Worm (Caenorhabditis elegans) whole organism, mixed stage, embryonic: ENCODE results near the gene clec-39.

Experiments
- M03D4.4 ChIP-seq: sonication (generic microtip); optimal IDR thresholded peaks from 2 replicates; lab custom pipeline; 2017; ENCODE audit warnings: mild to moderate bottlenecking, missing genetic modification characterization, missing compliant biosample characterization
- bed-3 ChIP-seq: fragments of 200-800 bp; sonication (Bioruptor generic); optimal IDR thresholded peaks from 3 replicates; lab custom pipeline; 2018; ENCODE audit warnings: mild to moderate bottlenecking, missing genetic modification characterization, moderate library complexity, missing compliant biosample characterization
- blmp-1 ChIP-seq: fragments of 150-350 bp; optimal IDR thresholded peaks from 2 replicates; lab custom pipeline; 2014; ENCODE audit warnings: missing biosample characterization, missing genetic modification characterization
- ceh-39 ChIP-seq: fragments of 150-350 bp; optimal IDR thresholded peaks from 2 replicates; lab custom pipeline; 2014; ENCODE audit warnings: missing biosample characterization, missing genetic modification characterization
- ceh-43 ChIP-seq: fragments of 200-800 bp; sonication (Bioruptor generic); optimal IDR thresholded peaks from 2 replicates; lab custom pipeline; 2018; ENCODE audit warnings: mild to moderate bottlenecking, missing genetic modification characterization, moderate library complexity, missing compliant biosample characterization
- ceh-83 ChIP-seq: fragments of 200-800 bp; sonication (Bioruptor generic); optimal IDR thresholded peaks from 2 replicates; lab custom pipeline; 2018; ENCODE audit warnings: mild to moderate bottlenecking, missing genetic modification characterization, missing compliant biosample characterization
- ces-1 ChIP-seq: fragments of 150-350 bp; optimal IDR thresholded peaks from 2 replicates; lab custom pipeline; 2014; ENCODE audit warnings: missing biosample characterization, missing genetic modification reagents, missing genetic modification characterization
- cnd-1 ChIP-seq: fragments of 200-800 bp; sonication (Bioruptor generic); optimal IDR thresholded peaks from 2 replicates; lab custom pipeline; 2018; ENCODE audit warnings: mild to moderate bottlenecking, missing genetic modification characterization, missing compliant biosample characterization
- drap-1 ChIP-seq: fragments of 200-800 bp; sonication (Bioruptor generic); optimal IDR thresholded peaks from 3 replicates; lab custom pipeline; 2018; ENCODE audit warnings: mild to moderate bottlenecking, missing genetic modification characterization, missing compliant biosample characterization
- elt-1 ChIP-seq: sonication (generic microtip); optimal IDR thresholded peaks from 2 replicates; lab custom pipeline; 2017; ENCODE audit warnings: missing genetic modification characterization, mild to moderate bottlenecking, missing compliant biosample characterization, antibody characterized with exemption, moderate library complexity, borderline replicate concordance; ENCODE audit not compliant: insufficient read depth
- elt-3 ChIP-seq: fragments of 150-350 bp; optimal IDR thresholded peaks from 2 replicates; lab custom pipeline; 2014; ENCODE audit warnings: missing biosample characterization, missing genetic modification characterization
- flh-1 ChIP-seq: fragments of 200-800 bp; sonication (Bioruptor generic); optimal IDR thresholded peaks from 2 replicates; lab custom pipeline; 2018; ENCODE audit warnings: mild to moderate bottlenecking, missing genetic modification characterization, moderate library complexity, missing compliant biosample characterization
- ham-2 ChIP-seq: fragments of 200-800 bp; sonication (Bioruptor generic); optimal IDR thresholded peaks from 2 replicates; lab custom pipeline; 2018; ENCODE audit warnings: mild to moderate bottlenecking, missing genetic modification characterization, missing compliant biosample characterization
- lin-13 ChIP-seq: fragments of 150-350 bp; optimal IDR thresholded peaks from 2 replicates; lab custom pipeline; 2014; ENCODE audit warnings: missing biosample characterization, missing genetic modification characterization
- lin-32 ChIP-seq: fragments of 200-800 bp; sonication (Bioruptor generic); optimal IDR thresholded peaks from 2 replicates; lab custom pipeline; 2018; ENCODE audit warnings: mild to moderate bottlenecking, missing genetic modification characterization, missing compliant biosample characterization
- lsy-2 ChIP-seq: fragments of 150-350 bp; optimal IDR thresholded peaks from 2 replicates; lab custom pipeline; 2014; ENCODE audit warnings: missing biosample characterization, missing genetic modification characterization
- mab-5 ChIP-seq: fragments of 150-350 bp; optimal IDR thresholded peaks from 2 replicates; lab custom pipeline; 2014; ENCODE audit warnings: missing biosample characterization, missing genetic modification characterization
- mep-1 ChIP-seq: fragments of 150-350 bp; optimal IDR thresholded peaks from 2 replicates; lab custom pipeline; 2017; ENCODE audit warnings: missing biosample characterization, missing genetic modification reagents, missing genetic modification characterization, inconsistent platforms
- mls-2 ChIP-seq: sonication (generic microtip); optimal IDR thresholded peaks from 2 replicates; lab custom pipeline; 2016; ENCODE audit warnings: mild to moderate bottlenecking, missing genetic modification characterization, moderate library complexity, missing compliant biosample characterization
- nhr-12 ChIP-seq: fragments of 150-350 bp; optimal IDR thresholded peaks from 2 replicates; lab custom pipeline; 2014; ENCODE audit warnings: missing biosample characterization, missing genetic modification characterization
- nhr-2 ChIP-seq: fragments of 150-350 bp; optimal IDR thresholded peaks from 2 replicates; lab custom pipeline; 2014; ENCODE audit warnings: missing biosample characterization, missing genetic modification characterization
- nhr-237 ChIP-seq: fragments of 150-350 bp; optimal IDR thresholded peaks from 2 replicates; lab custom pipeline; 2014; ENCODE audit warnings: missing biosample characterization, missing genetic modification characterization
- nhr-28 ChIP-seq: fragments of 150-350 bp; optimal IDR thresholded peaks from 2 replicates; lab custom pipeline; 2014; ENCODE audit warnings: missing biosample characterization, missing genetic modification characterization
- sem-2 ChIP-seq: fragments of 200-800 bp; sonication (Bioruptor generic); optimal IDR thresholded peaks from 2 replicates; lab custom pipeline; 2018; ENCODE audit warnings: mild to moderate bottlenecking, missing genetic modification characterization, missing compliant biosample characterization
- sptf-1 ChIP-seq: sonication (generic microtip); optimal IDR thresholded peaks from 2 replicates; lab custom pipeline; 2017; ENCODE audit warnings: mild to moderate bottlenecking, missing genetic modification characterization, moderate library complexity, missing compliant biosample characterization
- tbx-8 ChIP-seq: fragments of 200-800 bp; sonication (Bioruptor generic); optimal IDR thresholded peaks from 2 replicates; lab custom pipeline; 2018; ENCODE audit warnings: mild to moderate bottlenecking, missing genetic modification characterization, moderate library complexity, missing compliant biosample characterization
- unc-120 ChIP-seq: sonication (generic microtip); optimal IDR thresholded peaks from 2 replicates; lab custom pipeline; 2017; ENCODE audit warnings: missing genetic modification characterization, missing compliant biosample characterization; ENCODE audit not compliant: poor library complexity, severe bottlenecking
- unc-39 ChIP-seq: fragments of 150-350 bp; optimal IDR thresholded peaks from 2 replicates; lab custom pipeline; 2014; ENCODE audit warnings: missing biosample characterization, missing genetic modification characterization
- unc-62 ChIP-seq: fragments of 150-350 bp; optimal IDR thresholded peaks from 2 replicates; lab custom pipeline; 2014; ENCODE audit warnings: missing biosample characterization, missing genetic modification reagents, missing genetic modification characterization
- zip-8 ChIP-seq: fragments of 150-350 bp; optimal IDR thresholded peaks from 2 replicates; lab custom pipeline; 2014; ENCODE audit warnings: missing biosample characterization, missing genetic modification characterization
- ztf-11 ChIP-seq: fragments of 150-350 bp; optimal IDR thresholded peaks from 2 replicates; lab custom pipeline; 2014; ENCODE audit warnings: missing biosample characterization, missing genetic modification characterization

The clec-39 gene

ce11 chrV:16759937-16760336, 20.9 kb downstream of the clec-39 start:
- no peak for TF ChIP-seq sem-2
- no peak for TF ChIP-seq unc-62 (GFP tag; lab: Kevin White, UChicago)
- TF ChIP-seq elt-3 (tag; lab: Kevin White, UChicago): no peak
- no peak for TF ChIP-seq bed-3
- no peak for TF ChIP-seq ham-2 (GFP tag; lab: Kevin White, UChicago)
- TF ChIP-seq ces-1 (GFP tag; lab: Kevin White, UChicago): no peak
- TF ChIP-seq unc-39 (tag; lab: Kevin White, UChicago): no peak
- TF ChIP-seq mab-5: no peak
- no peak for TF ChIP-seq lin-13
- TF ChIP-seq sptf-1 (tag; lab: Kevin White, UChicago): no peak
- TF ChIP-seq ztf-11 (tag; lab: Kevin White, UChicago): no peak
- no peak for TF ChIP-seq flh-1 (GFP tag; lab: Kevin White, UChicago)
- TF ChIP-seq ceh-39 (tag; lab: Kevin White, UChicago): no peak
- TF ChIP-seq nhr-12: no peak

DNA sequence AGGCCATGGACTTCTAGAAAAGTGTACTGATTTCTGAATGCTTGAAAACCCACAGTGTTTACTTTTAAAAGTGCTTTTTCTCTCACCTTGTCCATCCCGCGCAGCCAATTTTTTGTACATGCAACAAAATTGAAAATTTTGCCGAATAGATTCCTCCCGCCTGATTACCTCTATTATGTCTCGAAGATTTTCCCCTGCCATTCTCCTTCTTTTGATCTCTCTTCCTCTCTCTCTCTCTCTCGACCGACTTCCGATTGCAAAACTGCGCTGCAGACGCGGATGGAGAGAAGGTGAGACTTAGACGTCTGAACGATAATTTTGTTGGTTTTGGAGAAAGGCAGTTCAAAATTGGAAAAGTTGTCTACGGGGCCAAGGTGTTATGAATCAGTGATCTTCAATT, 35.4 kb downstream of the clec-39 start:
- TF ChIP-seq ceh-43 (GFP tag; lab: Kevin White, UChicago) (no peak), drap-1 (peak; percentile 39)
- TF ChIP-seq, all 35 proteins: peak for 1

DNA sequence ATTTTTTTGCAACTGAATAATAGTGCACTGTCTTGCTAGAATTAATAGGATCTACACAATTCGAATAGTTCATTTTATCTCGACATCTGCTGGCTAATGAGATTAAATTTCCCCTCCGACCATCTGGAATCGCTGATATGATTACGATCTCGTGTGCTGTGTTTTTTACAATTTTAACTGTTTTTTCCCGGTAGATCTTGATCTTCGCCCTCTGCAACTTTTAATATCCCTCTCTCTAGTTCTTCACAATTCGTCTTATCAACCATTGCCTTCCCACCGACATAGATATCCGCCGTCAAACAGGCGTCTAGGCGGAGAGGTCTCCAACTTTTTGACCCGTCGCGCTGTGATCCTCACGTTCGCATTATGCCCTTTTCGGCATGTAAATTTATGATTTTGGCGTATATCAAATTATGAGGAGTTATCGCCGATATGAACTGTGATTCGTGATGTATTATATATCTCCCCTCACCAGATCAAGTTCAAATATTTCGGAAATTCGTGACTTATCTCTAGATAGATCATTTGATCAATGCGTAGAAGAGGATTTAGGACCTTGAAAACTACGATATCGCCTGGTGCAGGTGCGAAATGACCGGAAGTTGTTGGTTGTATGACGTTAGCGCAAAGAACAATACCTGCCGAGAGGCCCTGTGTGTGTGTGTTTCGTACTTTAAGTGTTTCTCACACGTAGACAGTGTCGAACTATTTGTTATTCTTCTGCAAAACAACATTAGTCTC, 39.6 kb downstream of the clec-39 start:
- TF ChIP-seq lsy-2 (tag; lab: Kevin White, UChicago): no peak
- no peak for TF ChIP-seq mls-2 (tag; lab: Kevin White, UChicago)
- no peak for TF ChIP-seq nhr-2 (tag; lab: Kevin White, UChicago)
- TF ChIP-seq nhr-237 (tag; lab: Kevin White, UChicago): no peak
- no peak for TF ChIP-seq ceh-43 (GFP tag; lab: Kevin White, UChicago)
- TF ChIP-seq ham-2 (GFP tag; lab: Kevin White, UChicago): no peak
- TF ChIP-seq lin-32 (GFP tag; lab: Kevin White, UChicago): no peak
- no peak for TF ChIP-seq unc-62 (GFP tag; lab: Kevin White, UChicago)
- no peak for TF ChIP-seq M03D4.4 (tag; lab: Kevin White, UChicago)
- TF ChIP-seq elt-3 (tag; lab: Kevin White, UChicago): peak; percentile 70
- TF ChIP-seq sptf-1 (tag; lab: Kevin White, UChicago): no peak
- no peak for TF ChIP-seq unc-120 (tag; lab: Kevin White, UChicago)
- TF ChIP-seq ztf-11 (tag; lab: Kevin White, UChicago): no peak
- peak; percentile 24 for TF ChIP-seq elt-1 (tag; lab: Kevin White, UChicago)

- TF ChIP-seq lin-32 (GFP tag; lab: Kevin White, UChicago) (no peak), unc-120 (tag; lab: Kevin White, UChicago) (no peak), lsy-2 (tag; lab: Kevin White, UChicago) (no peak), nhr-28 (tag; lab: Kevin White, UChicago) (no peak), mep-1 (tag; lab: Kevin White, UChicago) (no peak), unc-62 (GFP tag; lab: Kevin White, UChicago) (no peak), unc-39 (tag; lab: Kevin White, UChicago) (no peak), nhr-2 (tag; lab: Kevin White, UChicago) (no peak), mab-5 (no peak), ceh-43 (GFP tag; lab: Kevin White, UChicago) (no peak), nhr-237 (tag; lab: Kevin White, UChicago) (no peak), zip-8 (tag; lab: Kevin White, UChicago) (no peak), blmp-1 (no peak), bed-3 (no peak), mls-2 (tag; lab: Kevin White, UChicago) (no peak), lin-13 (no peak)
- TF ChIP-seq, all 35 proteins: peak for 0
Observed at ce11 chrV:16779281-16779597, 40.2 kb downstream of the clec-39 start.

- TF ChIP-seq sem-2 (no peak), ztf-11 (tag; lab: Kevin White, UChicago) (no peak), cnd-1 (tag; lab: Kevin White, UChicago) (no peak), ceh-83 (GFP tag; lab: Kevin White, UChicago) (no peak), zip-8 (tag; lab: Kevin White, UChicago) (no peak), nhr-28 (tag; lab: Kevin White, UChicago) (no peak), tbx-8 (no peak), unc-62 (GFP tag; lab: Kevin White, UChicago) (no peak)
Observed at ce11 chrV:16779971-16780370, 40.9 kb downstream of the clec-39 start.
